Fruit fly (Drosophila melanogaster) whole organism, embryonic: ENCODE data around the gene snu.

ENCODE experiments used
- CG1024 ChIP-seq: fragments of 200-800 bp; sonication (Bioruptor generic); IDR thresholded peaks from 2 replicates; pipeline ENCODE4 v1.3.6; 2022; ENCODE audit warnings: missing biosample characterization, missing genetic modification characterization
- CG11723 ChIP-seq: fragments of 200-800 bp; sonication (Bioruptor generic); optimal IDR thresholded peaks from 2 replicates; lab custom pipeline; 2017; ENCODE audit warnings: missing biosample characterization, mild to moderate bottlenecking, missing genetic modification characterization
- CG1233 ChIP-seq: fragments of 200-800 bp; sonication (Bioruptor generic); optimal IDR thresholded peaks from 4 replicates; lab custom pipeline; 2018; ENCODE audit warnings: missing biosample characterization, mild to moderate bottlenecking, missing genetic modification characterization
- CG13775 ChIP-seq: fragments of 200-800 bp; sonication (Bioruptor generic); optimal IDR thresholded peaks from 3 replicates; lab custom pipeline; 2017; ENCODE audit warnings: missing biosample characterization, mild to moderate bottlenecking, missing genetic modification characterization
- CG14667 ChIP-seq: fragments of 200-800 bp; sonication (Bioruptor generic); IDR thresholded peaks from 2 replicates; pipeline ENCODE4 v1.3.6; 2022; ENCODE audit warnings: missing biosample characterization, missing genetic modification characterization
- CG17829 ChIP-seq: fragments of 200-800 bp; optimal IDR thresholded peaks from 2 replicates; lab custom pipeline; 2019; ENCODE audit warnings: missing biosample characterization, mild to moderate bottlenecking, missing genetic modification characterization, moderate library complexity
- CG2199 ChIP-seq: fragments of 200-800 bp; sonication (Bioruptor generic); IDR thresholded peaks from 3 replicates; pipeline ENCODE4 v1.3.6; 2022; ENCODE audit warnings: missing biosample characterization, missing genetic modification characterization
- CG2889 ChIP-seq: fragments of 200-800 bp; sonication (Bioruptor generic); IDR thresholded peaks from 3 replicates; pipeline ENCODE4 v1.3.6; 2022; ENCODE audit warnings: missing biosample characterization, missing genetic modification characterization
- CG34224 ChIP-seq: fragments of 200-800 bp; sonication (Bioruptor generic); IDR thresholded peaks from 3 replicates; pipeline ENCODE4 v1.3.6; 2022; ENCODE audit warnings: missing biosample characterization, missing genetic modification characterization; ENCODE audit not compliant: partially characterized antibody
- CG34376 ChIP-seq: fragments of 200-800 bp; sonication (Bioruptor generic); optimal IDR thresholded peaks from 2 replicates; lab custom pipeline; 2018; ENCODE audit warnings: missing biosample characterization, mild to moderate bottlenecking, missing genetic modification characterization
- CG3726 ChIP-seq: fragments of 200-800 bp; sonication (Bioruptor generic); IDR thresholded peaks from 3 replicates; pipeline ENCODE4, ENCODE4 v1.3.6; 2022; ENCODE audit warnings: missing biosample characterization, missing genetic modification characterization
- CG3847 ChIP-seq: fragments of 200-800 bp; sonication (Bioruptor generic); IDR thresholded peaks from 2 replicates; pipeline ENCODE4 v1.3.6; 2022; ENCODE audit warnings: missing biosample characterization, missing genetic modification characterization
- CG4282 ChIP-seq: fragments of 200-800 bp; sonication (Bioruptor generic); optimal IDR thresholded peaks from 2 replicates; lab custom pipeline; 2016; ENCODE audit warnings: missing biosample characterization, missing genetic modification characterization
- CG4707 ChIP-seq: fragments of 200-800 bp; sonication (Bioruptor generic); optimal IDR thresholded peaks from 2 replicates; lab custom pipeline; 2018; ENCODE audit warnings: missing biosample characterization, mild to moderate bottlenecking, missing genetic modification characterization, moderate library complexity
- CG6175 ChIP-seq: fragments of 200-800 bp; sonication (Bioruptor generic); IDR thresholded peaks from 3 replicates; pipeline ENCODE4 v1.3.6; 2022; ENCODE audit warnings: missing biosample characterization, missing genetic modification characterization
- CG6254 ChIP-seq: fragments of 200-800 bp; sonication (Bioruptor generic); optimal IDR thresholded peaks from 3 replicates; lab custom pipeline; 2017; ENCODE audit warnings: mild to moderate bottlenecking, missing biosample characterization, missing genetic modification reagents, missing genetic modification characterization
- CG6272 ChIP-seq: fragments of 200-800 bp; sonication (Bioruptor generic); IDR thresholded peaks from 2 replicates; pipeline ENCODE4 v1.3.6; 2022; ENCODE audit warnings: missing biosample characterization, missing genetic modification characterization
- CG6689 ChIP-seq: fragments of 200-800 bp; sonication (Bioruptor generic); IDR thresholded peaks from 2 replicates; pipeline ENCODE4 v1.3.6; 2022; ENCODE audit warnings: missing biosample characterization, missing genetic modification characterization
- CG6791 ChIP-seq: fragments of 200-800 bp; sonication (Bioruptor generic); IDR thresholded peaks from 3 replicates; pipeline ENCODE4 v1.3.6; 2022; ENCODE audit warnings: missing biosample characterization, missing genetic modification characterization; ENCODE audit not compliant: partially characterized antibody
- CG6813 ChIP-seq: fragments of 200-800 bp; sonication (Bioruptor generic); optimal IDR thresholded peaks from 2 replicates; lab custom pipeline; 2017; ENCODE audit warnings: missing biosample characterization, missing genetic modification characterization, mild to moderate bottlenecking, moderate library complexity, missing genetic modification reagents
- CG7963 ChIP-seq: fragments of 200-800 bp; sonication (Bioruptor generic); IDR thresholded peaks from 3 replicates; pipeline ENCODE4 v1.3.6; 2022; ENCODE audit warnings: missing biosample characterization, missing genetic modification characterization; ENCODE audit not compliant: partially characterized antibody
- CG7987 ChIP-seq: fragments of 200-800 bp; sonication (Bioruptor generic); optimal IDR thresholded peaks from 2 replicates; lab custom pipeline; 2018; ENCODE audit warnings: missing biosample characterization, mild to moderate bottlenecking, missing genetic modification characterization, moderate library complexity
- Camta ChIP-seq: fragments of 200-800 bp; sonication (Bioruptor generic); optimal IDR thresholded peaks from 2 replicates; lab custom pipeline; 2016; ENCODE audit warnings: missing biosample characterization, missing genetic modification characterization
- Chrac-16 ChIP-seq: fragments of 200-800 bp; sonication (Bioruptor generic); optimal IDR thresholded peaks from 3 replicates; lab custom pipeline; 2016; ENCODE audit warnings: missing biosample characterization, missing genetic modification characterization
- Doc2 ChIP-seq: fragments of 200-800 bp; sonication (Bioruptor generic); IDR thresholded peaks from 2 replicates; pipeline ENCODE4 v1.3.6; 2022; ENCODE audit warnings: missing biosample characterization, missing genetic modification characterization
- HLHmδ ChIP-seq: fragments of 200-800 bp; sonication (Bioruptor generic); optimal IDR thresholded peaks from 2 replicates; lab custom pipeline; 2018; ENCODE audit warnings: missing biosample characterization, mild to moderate bottlenecking, missing genetic modification characterization, moderate library complexity
- Lim3 ChIP-seq: fragments of 200-800 bp; sonication (Bioruptor generic); IDR thresholded peaks from 2 replicates; pipeline ENCODE4 v1.3.6; 2022; ENCODE audit warnings: missing biosample characterization, missing genetic modification characterization
- MTF-1 ChIP-seq: fragments of 200-800 bp; sonication (Bioruptor generic); optimal IDR thresholded peaks from 2 replicates; lab custom pipeline; 2018; ENCODE audit warnings: missing biosample characterization, mild to moderate bottlenecking, missing genetic modification characterization, borderline replicate concordance
- NK7.1 ChIP-seq: fragments of 200-800 bp; sonication (Bioruptor generic); optimal IDR thresholded peaks from 3 replicates; lab custom pipeline; 2016; ENCODE audit warnings: missing biosample characterization, missing genetic modification characterization
- Nf-YA ChIP-seq: fragments of 200-800 bp; sonication (Bioruptor generic); IDR thresholded peaks from 2 replicates; pipeline ENCODE4 v1.3.6; 2022; ENCODE audit warnings: missing biosample characterization, missing genetic modification characterization
- PHDP ChIP-seq: fragments of 200-800 bp; sonication (Bioruptor generic); optimal IDR thresholded peaks from 3 replicates; lab custom pipeline; 2018; ENCODE audit warnings: missing biosample characterization, mild to moderate bottlenecking, missing genetic modification characterization, moderate library complexity
- Ravus ChIP-seq: fragments of 200-800 bp; sonication (Bioruptor generic); IDR thresholded peaks from 2 replicates; pipeline ENCODE4 v1.3.6; 2022; ENCODE audit warnings: missing biosample characterization, missing genetic modification characterization
- Six4 ChIP-seq: fragments of 200-800 bp; sonication (Bioruptor generic); optimal IDR thresholded peaks from 2 replicates; lab custom pipeline; 2016; ENCODE audit warnings: missing biosample characterization, missing genetic modification characterization
- Sox102F ChIP-seq: fragments of 200-800 bp; sonication (Bioruptor generic); optimal IDR thresholded peaks from 2 replicates; lab custom pipeline; 2018; ENCODE audit warnings: missing biosample characterization, mild to moderate bottlenecking, missing genetic modification characterization, moderate library complexity
- Sry-δ ChIP-seq: fragments of 200-800 bp; sonication (Bioruptor generic); optimal IDR thresholded peaks from 2 replicates; lab custom pipeline; 2016; ENCODE audit warnings: missing biosample characterization, missing genetic modification characterization
- Xrp1 ChIP-seq: fragments of 200-800 bp; sonication (Bioruptor generic); IDR thresholded peaks from 2 replicates; pipeline ENCODE4 v1.3.6; 2022; ENCODE audit warnings: missing biosample characterization, missing genetic modification characterization
- bsh ChIP-seq, 2 experiments: fragments of 200-800 bp; sonication (Bioruptor generic); optimal IDR thresholded peaks; 2 replicates each; lab custom pipeline; 2017 to 2018; ENCODE audit warnings: mild to moderate bottlenecking in 2 of 2, missing biosample characterization in 2 of 2, missing genetic modification characterization in 2 of 2, moderate library complexity in 1 of 2
- ci ChIP-seq: fragments of 200-800 bp; sonication (Bioruptor generic); IDR thresholded peaks from 3 replicates; pipeline ENCODE4 v1.3.6; 2022; ENCODE audit warnings: missing biosample characterization, missing genetic modification characterization
- crc ChIP-seq: fragments of 200-800 bp; sonication (Bioruptor generic); optimal IDR thresholded peaks from 2 replicates; lab custom pipeline; 2016; ENCODE audit warnings: missing biosample characterization, missing genetic modification characterization
- dati ChIP-seq: fragments of 200-800 bp; sonication (Bioruptor generic); IDR thresholded peaks from 2 replicates; pipeline ENCODE4 v1.3.6; 2022; ENCODE audit warnings: missing biosample characterization, missing genetic modification characterization
- dmrt11E ChIP-seq: fragments of 200-800 bp; sonication (Bioruptor generic); optimal IDR thresholded peaks from 3 replicates; lab custom pipeline; 2018; ENCODE audit warnings: missing biosample characterization, mild to moderate bottlenecking, missing genetic modification characterization, moderate library complexity
- eve ChIP-seq, 2 experiments: fragments of >200 bp; optimal IDR thresholded peaks; 2 replicates each; lab custom pipeline; 2017; ENCODE audit warnings: missing biosample characterization in 2 of 2, missing genetic modification characterization in 2 of 2
- fd102C ChIP-seq: fragments of 200-800 bp; sonication (Bioruptor generic); optimal IDR thresholded peaks from 2 replicates; lab custom pipeline; 2018; ENCODE audit warnings: missing biosample characterization, mild to moderate bottlenecking, missing genetic modification characterization, moderate library complexity
- fd96Cb ChIP-seq: fragments of 200-800 bp; sonication (Bioruptor generic); optimal IDR thresholded peaks from 2 replicates; lab custom pipeline; 2018; ENCODE audit warnings: missing biosample characterization, mild to moderate bottlenecking, missing genetic modification characterization, moderate library complexity
- nmo ChIP-seq: fragments of 200-800 bp; sonication (Bioruptor generic); optimal IDR thresholded peaks from 2 replicates; lab custom pipeline; 2018; ENCODE audit warnings: missing biosample characterization, mild to moderate bottlenecking, missing genetic modification characterization, moderate library complexity
- seq ChIP-seq: fragments of 200-800 bp; sonication (Bioruptor generic); IDR thresholded peaks from 2 replicates; pipeline ENCODE4 v1.3.6; 2022; ENCODE audit warnings: missing biosample characterization, missing genetic modification characterization
- sob ChIP-seq: fragments of 200-800 bp; sonication (Bioruptor generic); IDR thresholded peaks from 2 replicates; pipeline ENCODE4 v1.3.6; 2022; ENCODE audit warnings: missing biosample characterization, missing genetic modification characterization
- stc ChIP-seq: fragments of 200-800 bp; sonication (Bioruptor generic); IDR thresholded peaks from 2 replicates; pipeline ENCODE4 v1.3.6; 2022; ENCODE audit warnings: missing biosample characterization, missing genetic modification characterization
- tgo ChIP-seq: fragments of 200-800 bp; sonication (Bioruptor generic); IDR thresholded peaks from 3 replicates; pipeline ENCODE4 v1.3.6; 2022; ENCODE audit warnings: missing biosample characterization, missing genetic modification characterization
- tx ChIP-seq: fragments of 200-800 bp; sonication (Bioruptor generic); optimal IDR thresholded peaks from 2 replicates; lab custom pipeline; 2016; ENCODE audit warnings: missing biosample characterization, missing genetic modification characterization
- yki ChIP-seq: fragments of >200 bp; optimal IDR thresholded peaks from 3 replicates; lab custom pipeline; 2018

The snu gene

dm6 chr3R:28631753-28632152, 43.1 kb upstream of the snu start (continued):
- TF ChIP-seq CG6272 (GFP tag; lab: Robert Waterston, UW) = no peak
- TF ChIP-seq dati (GFP tag; lab: Robert Waterston, UW) = 0 out of 2 replicates have a peak, but pooled peaks have one; percentile 19
- TF ChIP-seq seq (GFP tag; lab: Robert Waterston, UW) = no peak
- peak; percentile 51 for TF ChIP-seq Sox102F
- no peak for TF ChIP-seq Lim3 (GFP tag; lab: Robert Waterston, UW)
- no peak for TF ChIP-seq Nf-YA (GFP tag; lab: Robert Waterston, UW)
- no peak for TF ChIP-seq HLHmδ
- TF ChIP-seq nmo (GFP tag; lab: Kevin White, UChicago) = peak; percentile 54
- TF ChIP-seq tx (GFP tag; lab: Kevin White, UChicago) = no peak
- TF ChIP-seq CG7987 (GFP tag; lab: Kevin White, UChicago) = peak; percentile 47
- peak; percentile 56 for TF ChIP-seq CG4282 (GFP tag; lab: Kevin White, UChicago)
- TF ChIP-seq CG2889 (GFP tag; lab: Robert Waterston, UW) = peak; percentile 48; the same call in 1 of the 3 replicates
- TF ChIP-seq CG3726 (GFP tag; lab: Robert Waterston, UW) = peak; percentile 72; the same call in 2 of the 3 replicates
- TF ChIP-seq CG7963 = no peak
- TF ChIP-seq sob (GFP tag; lab: Robert Waterston, UW) = 0 out of 2 replicates have a peak, but pooled peaks have one; percentile 16
- 0 out of 3 replicates have a peak, but pooled peaks have one; percentile 40 for TF ChIP-seq CG2199 (GFP tag; lab: Robert Waterston, UW)
- 0 out of 2 replicates have a peak, but pooled peaks have one; percentile 37 for TF ChIP-seq stc (GFP tag; lab: Robert Waterston, UW)
- TF ChIP-seq crc = peak; percentile 20
- peak; percentile 65 for TF ChIP-seq CG6689 (GFP tag; lab: Robert Waterston, UW)
- peak; percentile 27 for TF ChIP-seq CG13775 (GFP tag; lab: Kevin White, UChicago)
- peak; percentile 35 for TF ChIP-seq Camta (GFP tag; lab: Kevin White, UChicago)
- TF ChIP-seq Chrac-16 (GFP tag; lab: Kevin White, UChicago) = peak; percentile 41
- no peak for TF ChIP-seq Doc2 (GFP tag; lab: Robert Waterston, UW)
- peak; percentile 74; the same call in 1 of the 3 replicates for TF ChIP-seq ci
- peak; percentile 6 for TF ChIP-seq CG6813 (GFP tag; lab: Kevin White, UChicago)
- TF ChIP-seq Sry-δ (GFP tag; lab: Kevin White, UChicago) = peak; percentile 24
- TF ChIP-seq CG17829 (tag; lab: Kevin White, UChicago) = peak; percentile 55
- TF ChIP-seq Xrp1 (GFP tag; lab: Robert Waterston, UW) = peak; percentile 78
- peak; percentile 7 for TF ChIP-seq PHDP (tag; lab: Kevin White, UChicago)
- peak; percentile 69 for TF ChIP-seq fd102C (GFP tag; lab: Kevin White, UChicago)
- TF ChIP-seq bsh (GFP tag; optimal IDR thresholded peaks at IDR 0.05; lab: Kevin White, UChicago) = peak in 1 of 2 experiments; percentile 40
- no peak for TF ChIP-seq CG34224 (GFP tag; lab: Robert Waterston, UW)
- TF ChIP-seq CG6175 (GFP tag; lab: Robert Waterston, UW) = no peak
- peak; percentile 66 for TF ChIP-seq Six4 (GFP tag; lab: Kevin White, UChicago)
- peak; percentile 40 for TF ChIP-seq CG6254 (GFP tag; lab: Kevin White, UChicago)
- peak; percentile 24; the same call in 1 of the 2 replicates for TF ChIP-seq CG1024 (GFP tag; lab: Robert Waterston, UW)
- TF ChIP-seq NK7.1 (GFP tag; lab: Kevin White, UChicago) = no peak
- peak; percentile 32; the same call in 1 of the 2 replicates for TF ChIP-seq CG3847 (GFP tag; lab: Robert Waterston, UW)
- peak; percentile 48; the same call in 2 of the 3 replicates for TF ChIP-seq tgo (GFP tag; lab: Robert Waterston, UW)
- peak; percentile 46 for TF ChIP-seq MTF-1 (GFP tag; lab: Kevin White, UChicago)
- TF ChIP-seq yki = no peak
- no peak for TF ChIP-seq CG34376
- TF ChIP-seq dmrt11E (tag; lab: Kevin White, UChicago) = peak; percentile 62
- TF ChIP-seq CG11723 = peak; percentile 44
- 0 out of 2 replicates have a peak, but pooled peaks have one; percentile 23 for TF ChIP-seq CG14667 (GFP tag; lab: Robert Waterston, UW)
- TF ChIP-seq Ravus (GFP tag; lab: Robert Waterston, UW) = no peak
- TF ChIP-seq CG4707 (GFP tag; lab: Kevin White, UChicago) = peak; percentile 7
- TF ChIP-seq CG6791 = no peak
- peak; percentile 66 for TF ChIP-seq CG1233
- TF ChIP-seq fd96Cb = peak; percentile 67
- peak; percentile 18 to 54 for TF ChIP-seq eve (GFP tag; optimal IDR thresholded peaks at IDR 0.05; lab: Kevin White, UChicago)
